Fruit fly (Drosophila melanogaster): Measurements from ENCODE around the gene CG6845.

CG6845 gene

dm6 chr3L:131151-131997, 14.9 kb upstream of the CG6845 start (continued):
- TF ChIP-seq gcm2 (GFP tag; optimal IDR thresholded peaks at IDR 0.05) = no peak
- 0 out of 2 replicates have a peak, but pooled peaks have one; percentile 6 for TF ChIP-seq CG7372 (GFP tag; IDR thresholded peaks at IDR 0.05)
- no peak for TF ChIP-seq aop (GFP tag; IDR thresholded peaks at IDR 0.05)
- no peak for TF ChIP-seq hkb (optimal IDR thresholded peaks at IDR 0.05)
- TF ChIP-seq hkb (GFP tag; IDR thresholded peaks at IDR 0.05) = peak; percentile 48; the same call in 1 of the 2 replicates
- TF ChIP-seq phol (tag; optimal IDR thresholded peaks at IDR 0.05) = no peak
- TF ChIP-seq Bgb (GFP tag; IDR thresholded peaks at IDR 0.05; ENCODE audit: partially characterized antibody) = peak; percentile 61; the same call in 1 of the 2 replicates
- peak; percentile 75; the same call in 1 of the 3 replicates for TF ChIP-seq so (GFP tag; IDR thresholded peaks at IDR 0.05)
- no peak for TF ChIP-seq sc (optimal IDR thresholded peaks at IDR 0.05)
- no peak for TF ChIP-seq sc (GFP tag; optimal IDR thresholded peaks at IDR 0.05)
- TF ChIP-seq CG14667 (GFP tag; IDR thresholded peaks at IDR 0.05) = no peak
- peak; percentile 40 for TF ChIP-seq Elba2 (GFP tag; optimal IDR thresholded peaks at IDR 0.05)
- peak; percentile 56 for TF ChIP-seq wek (GFP tag; optimal IDR thresholded peaks at IDR 0.05)
- TF ChIP-seq mirr (GFP tag; optimal IDR thresholded peaks at IDR 0.05) = peak; percentile 87
- TF ChIP-seq unc-4 (GFP tag; IDR thresholded peaks at IDR 0.05; ENCODE audit: partially characterized antibody) = 0 out of 2 replicates have a peak, but pooled peaks have one; percentile 33
- no peak for TF ChIP-seq jigr1 (GFP tag; IDR thresholded peaks at IDR 0.05)
- TF ChIP-seq CG3995 (GFP tag; optimal IDR thresholded peaks at IDR 0.05) = no peak
- peak; percentile 98 for TF ChIP-seq CG3163 (GFP tag; optimal IDR thresholded peaks at IDR 0.05)
- peak; percentile 20 for TF ChIP-seq CG33557 (GFP tag; optimal IDR thresholded peaks at IDR 0.05)
- peak; percentile 36 for TF ChIP-seq onecut (GFP tag; IDR thresholded peaks at IDR 0.05)
- TF ChIP-seq CG43689 (GFP tag; IDR thresholded peaks at IDR 0.05) = no peak
- TF ChIP-seq MBD-R2 (GFP tag; IDR thresholded peaks at IDR 0.05) = peak; percentile 19; the same call in 1 of the 2 replicates
- peak in 1 of 2 experiments; percentile 25 for TF ChIP-seq eve (GFP tag; optimal IDR thresholded peaks at IDR 0.05)
- TF ChIP-seq CG42726 (GFP tag; IDR thresholded peaks at IDR 0.05; ENCODE audit: partially characterized antibody) = no peak
- peak; percentile 34 for TF ChIP-seq Fer3 (tag; optimal IDR thresholded peaks at IDR 0.05)
- no peak for TF ChIP-seq grau (tag; optimal IDR thresholded peaks at IDR 0.05)
- TF ChIP-seq TFAM (GFP tag; optimal IDR thresholded peaks at IDR 0.05) = no peak
- TF ChIP-seq bsh (GFP tag; optimal IDR thresholded peaks at IDR 0.05) = peak in 1 of 2 experiments; percentile 30
- peak; percentile 43 for TF ChIP-seq Nf-YB (GFP tag; optimal IDR thresholded peaks at IDR 0.05)
- TF ChIP-seq CG34422 (GFP tag; IDR thresholded peaks at IDR 0.05) = peak; percentile 33; the same call in 1 of the 3 replicates
- peak; percentile 99 for TF ChIP-seq pros (GFP tag; optimal IDR thresholded peaks at IDR 0.05)
- TF ChIP-seq cwo (GFP tag; optimal IDR thresholded peaks at IDR 0.05) = peak; percentile 54
- TF ChIP-seq CG14050 (GFP tag; IDR thresholded peaks at IDR 0.05) = no peak
- peak; percentile 79 for TF ChIP-seq Fer1 (GFP tag; optimal IDR thresholded peaks at IDR 0.05)
- TF ChIP-seq CG6254 (GFP tag; optimal IDR thresholded peaks at IDR 0.05) = peak; percentile 67
- TF ChIP-seq Atf3 (GFP tag; optimal IDR thresholded peaks at IDR 0.05) = peak; percentile 12
- TF ChIP-seq unpg (GFP tag; optimal IDR thresholded peaks at IDR 0.05) = no peak
- no peak for TF ChIP-seq CG8388 (GFP tag; optimal IDR thresholded peaks at IDR 0.05)
- TF ChIP-seq HLHmδ (GFP tag; optimal IDR thresholded peaks at IDR 0.05) = peak; percentile 61
- TF ChIP-seq CG15514 (GFP tag; optimal IDR thresholded peaks at IDR 0.05) = peak; percentile 46
- peak; percentile 35 for TF ChIP-seq rib (GFP tag; IDR thresholded peaks at IDR 0.05)
- peak; percentile 61 for TF ChIP-seq HHEX (GFP tag; optimal IDR thresholded peaks at IDR 0.05)
- no peak for TF ChIP-seq CG33213 (GFP tag; optimal IDR thresholded peaks at IDR 0.05)
- TF ChIP-seq NFAT (GFP tag; IDR thresholded peaks at IDR 0.05) = peak; percentile 59; the same call in 1 of the 2 replicates
- peak; percentile 34 for TF ChIP-seq eyg (GFP tag; optimal IDR thresholded peaks at IDR 0.05)
- peak; percentile 51 for TF ChIP-seq pb (GFP tag; optimal IDR thresholded peaks at IDR 0.05)
- TF ChIP-seq CG31441 (GFP tag; IDR thresholded peaks at IDR 0.05) = peak; percentile 8; the same call in 1 of the 2 replicates
- peak; percentile 81 for TF ChIP-seq CG3838 (GFP tag; optimal IDR thresholded peaks at IDR 0.05)

Data from whole organism, embryonic.